Worm (Caenorhabditis elegans): ENCODE results near the gene pgp-12.

DNA sequence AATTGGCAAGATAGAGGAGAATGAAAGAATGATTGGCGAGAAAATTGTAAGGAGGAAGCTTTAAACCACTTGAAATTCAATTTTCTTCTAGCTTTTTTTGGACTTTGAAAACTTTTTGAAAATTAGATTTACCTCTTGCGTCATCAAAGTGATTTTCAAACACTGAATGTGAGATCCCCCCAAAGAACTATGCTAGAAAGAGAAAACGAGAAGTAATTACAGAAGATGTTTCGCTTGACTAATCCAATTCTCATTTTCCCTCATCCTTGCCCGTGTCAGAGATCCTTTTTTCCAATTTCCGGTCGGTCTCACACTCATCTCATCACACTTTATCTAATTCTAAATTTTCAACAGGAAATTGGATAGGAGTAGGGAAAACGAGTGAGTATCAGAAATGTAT, 41.7 kb upstream of the pgp-12 start:
- no peak for TF ChIP-seq nhr-28 (tag; optimal IDR thresholded peaks at IDR 0.05)
- TF ChIP-seq ces-1 (GFP tag; optimal IDR thresholded peaks at IDR 0.05), result peak; percentile 86
- no peak for TF ChIP-seq nhr-12 (tag; optimal IDR thresholded peaks at IDR 0.05)
- TF ChIP-seq elt-3 (tag; optimal IDR thresholded peaks at IDR 0.05), result no peak
- no peak for TF ChIP-seq snpc-4 (tag; optimal IDR thresholded peaks at IDR 0.05)
